Worm (Caenorhabditis elegans): ENCODE results near the gene C05D11.8.

DNA sequence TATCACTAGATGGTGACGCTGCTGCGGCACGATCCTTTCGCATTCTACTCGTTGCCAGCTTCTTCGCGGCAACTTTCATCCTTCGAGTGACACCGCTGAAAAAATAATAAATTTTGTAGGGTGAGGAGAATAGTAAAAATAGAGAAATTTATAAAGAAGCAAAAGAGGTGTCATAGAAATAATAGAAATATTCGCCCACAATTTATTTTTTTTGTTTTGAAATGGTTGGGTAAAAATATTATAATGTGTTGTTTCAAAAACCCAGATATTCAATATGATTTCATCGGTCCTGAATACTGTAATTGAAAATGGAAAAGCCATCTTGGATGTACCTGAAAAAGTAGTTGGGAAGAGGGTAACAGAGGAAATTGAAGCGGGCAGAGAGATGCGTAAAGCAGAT lies 25.2 kb upstream of the C05D11.8 start, which contains the start of gene set-1:
- TF ChIP-seq elt-2 (tag; optimal IDR thresholded peaks at IDR 0.05) (no peak), ztf-11 (tag; optimal IDR thresholded peaks at IDR 0.05) (no peak), lin-35 (GFP tag; optimal IDR thresholded peaks at IDR 0.05) (no peak), rnt-1 (tag; optimal IDR thresholded peaks at IDR 0.05) (no peak), nhr-28 (tag; optimal IDR thresholded peaks at IDR 0.05) (no peak), blmp-1 (tag; optimal IDR thresholded peaks at IDR 0.05) (no peak), nhr-12 (tag; optimal IDR thresholded peaks at IDR 0.05) (no peak), Y116A8C.19 (tag; optimal IDR thresholded peaks at IDR 0.05; ENCODE audit: borderline replicate concordance) (no peak), ceh-82 (tag; optimal IDR thresholded peaks at IDR 0.05) (no peak), unc-130 (tag; optimal IDR thresholded peaks at IDR 0.05) (no peak), nhr-77 (tag; optimal IDR thresholded peaks at IDR 0.05) (no peak), lin-14 (GFP tag; optimal IDR thresholded peaks at IDR 0.05) (no peak), dpl-1 (GFP tag; optimal IDR thresholded peaks at IDR 0.05) (no peak)

All from whole organism, L1 larva.